Fruit fly (Drosophila melanogaster): Measurements from ENCODE around the gene CG12985.

dm6 chrX:17884567-17884966, 1.0 kb downstream of the CG12985 start:
- TF ChIP-seq h (optimal IDR thresholded peaks at IDR 0.05), result no peak
- no peak for TF ChIP-seq ttk (optimal IDR thresholded peaks at IDR 0.05)
- no peak for TF ChIP-seq psq (optimal IDR thresholded peaks at IDR 0.05)
- no peak for TF ChIP-seq insv (optimal IDR thresholded peaks at IDR 0.05)

Measured in Kc167 (cell line).